Fruit fly (Drosophila melanogaster): ENCODE results near the gene CG1265.
A peak's percentile ranks its signal among the peaks of the same experiment; 100 is the strongest.

The CG1265 gene

DNA sequence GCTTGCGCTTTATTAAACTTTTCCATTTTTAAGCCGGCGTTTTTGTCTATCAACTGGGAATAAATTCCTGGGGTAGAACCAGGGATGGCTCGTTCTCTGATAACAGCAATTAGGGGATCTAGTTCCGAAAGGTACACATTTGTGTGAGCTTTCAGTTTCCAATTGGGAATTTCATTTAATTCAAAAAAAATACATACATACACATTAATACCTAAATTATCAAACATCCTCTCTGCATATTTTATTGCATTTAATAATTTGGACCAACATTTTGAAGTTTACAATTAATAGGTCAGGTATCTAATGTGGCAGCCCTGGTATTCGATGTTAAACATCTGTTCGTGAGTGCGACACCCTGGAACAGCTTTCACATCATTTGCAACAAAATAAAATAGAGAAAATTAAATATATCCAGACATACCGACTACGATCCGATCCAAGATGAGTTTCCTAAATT lies 4.6 kb downstream of the CG1265 start, which contains the start of the genes CG15011 and CG1309 (continued):
- TF ChIP-seq dmrt99B (tag; optimal IDR thresholded peaks at IDR 0.05) (peak; percentile 77), Vsx1 (GFP tag; optimal IDR thresholded peaks at IDR 0.05) (peak; percentile 54), Side (GFP tag; optimal IDR thresholded peaks at IDR 0.05) (peak; percentile 80), Dll (GFP tag; IDR thresholded peaks at IDR 0.05; ENCODE audit: partially characterized antibody) (peak; percentile 59; the same call in 2 of the 4 replicates), CG10366 (GFP tag; IDR thresholded peaks at IDR 0.05) (peak; percentile 76), PHDP (tag; optimal IDR thresholded peaks at IDR 0.05) (peak; percentile 83), Doc2 (GFP tag; IDR thresholded peaks at IDR 0.05) (no peak), B-H2 (GFP tag; optimal IDR thresholded peaks at IDR 0.05) (peak; percentile 86), CG4617 (GFP tag; optimal IDR thresholded peaks at IDR 0.05; ENCODE audit: borderline replicate concordance) (peak; percentile 91), ems (GFP tag; optimal IDR thresholded peaks at IDR 0.05) (peak; percentile 81), Rfx (GFP tag; IDR thresholded peaks at IDR 0.05) (peak; percentile 82; the same call in 1 of the 2 replicates), CG15696 (tag; optimal IDR thresholded peaks at IDR 0.05) (peak; percentile 85), CG6272 (GFP tag; IDR thresholded peaks at IDR 0.05) (peak; percentile 79), CG10565 (GFP tag; optimal IDR thresholded peaks at IDR 0.05) (peak; percentile 14), CG32772 (GFP tag; IDR thresholded peaks at IDR 0.05) (peak; percentile 81), CG8924 (tag; optimal IDR thresholded peaks at IDR 0.05) (peak; percentile 84), chif (GFP tag; optimal IDR thresholded peaks at IDR 0.05) (peak; percentile 79 to 90), fru (optimal IDR thresholded peaks at IDR 0.05) (no peak), CG34376 (GFP tag; optimal IDR thresholded peaks at IDR 0.05) (peak; percentile 86), CG10654 (GFP tag; optimal IDR thresholded peaks at IDR 0.05) (peak; percentile 80), lmd (GFP tag; IDR thresholded peaks at IDR 0.05) (peak; percentile 83), ewg (GFP tag; optimal IDR thresholded peaks at IDR 0.05) (peak; percentile 42), CG2678 (tag; optimal IDR thresholded peaks at IDR 0.05) (peak; percentile 87), Nf-YA (GFP tag; IDR thresholded peaks at IDR 0.05) (no peak), wek (GFP tag; optimal IDR thresholded peaks at IDR 0.05) (no peak), prd (optimal IDR thresholded peaks at IDR 0.05) (no peak), prd (GFP tag; IDR thresholded peaks at IDR 0.05) (peak; percentile 88), mld (GFP tag; IDR thresholded peaks at IDR 0.05; ENCODE audit: partially characterized antibody) (no peak), vnd (GFP tag; IDR thresholded peaks at IDR 0.05; ENCODE audit: partially characterized antibody) (no peak), CG5245 (GFP tag; optimal IDR thresholded peaks at IDR 0.05) (peak; percentile 75), Sox100B (GFP tag; optimal IDR thresholded peaks at IDR 0.05) (peak; percentile 76), aop (GFP tag; IDR thresholded peaks at IDR 0.05) (no peak), CG30020 (tag; optimal IDR thresholded peaks at IDR 0.05) (peak; percentile 79), CG9215 (GFP tag; IDR thresholded peaks at IDR 0.05) (peak; percentile 73), Nf-YC (tag; optimal IDR thresholded peaks at IDR 0.05) (peak; percentile 79), Sry-δ (GFP tag; optimal IDR thresholded peaks at IDR 0.05) (peak; percentile 70), sr (GFP tag; IDR thresholded peaks at IDR 0.05) (no peak), Dip2 (GFP tag; IDR thresholded peaks at IDR 0.05) (no peak), Gug (GFP tag; IDR thresholded peaks at IDR 0.05) (peak; percentile 69; the same call in 3 of the 4 replicates), Sry-β (GFP tag; optimal IDR thresholded peaks at IDR 0.05) (peak; percentile 67), CG15073 (GFP tag; optimal IDR thresholded peaks at IDR 0.05) (peak; percentile 26), CG6791 (GFP tag; IDR thresholded peaks at IDR 0.05; ENCODE audit: partially characterized antibody) (no peak), CG2202 (tag; optimal IDR thresholded peaks at IDR 0.05) (peak; percentile 31), GATAe (GFP tag; conservative IDR thresholded peaks at IDR 0.05) (peak; percentile 66), vfl (GFP tag; optimal IDR thresholded peaks at IDR 0.05) (peak; percentile 75), NK7.1 (GFP tag; optimal IDR thresholded peaks at IDR 0.05) (peak; percentile 79), CG32532 (GFP tag; IDR thresholded peaks at IDR 0.05) (peak; percentile 83), CTCF (GFP tag; optimal IDR thresholded peaks at IDR 0.05) (no peak), ac (GFP tag; optimal IDR thresholded peaks at IDR 0.05) (peak; percentile 12), rib (GFP tag; IDR thresholded peaks at IDR 0.05) (0 out of 2 replicates have a peak, but pooled peaks have one; percentile 35), CG12299 (tag; optimal IDR thresholded peaks at IDR 0.05) (peak; percentile 67), Elba2 (GFP tag; optimal IDR thresholded peaks at IDR 0.05) (peak; percentile 96)
